Worm (Caenorhabditis elegans) whole organism, midembryonic: ENCODE measurements around the gene str-109.

Source experiments
- T22C8.4 ChIP-seq: fragments of 200-800 bp; sonication (Bioruptor generic); IDR thresholded peaks from 2 replicates; pipeline ENCODE4 v1.3.6; 2022; ENCODE audit warnings: missing genetic modification characterization, missing compliant biosample characterization
- cog-1 ChIP-seq: sonication (generic microtip); optimal IDR thresholded peaks from 2 replicates; lab custom pipeline; 2016; ENCODE audit warnings: missing genetic modification characterization, missing compliant biosample characterization
- flt-1 ChIP-seq: fragments of 200-800 bp; sonication (Bioruptor generic); IDR thresholded peaks from 2 replicates; pipeline ENCODE4 v1.3.6; 2022; ENCODE audit warnings: missing genetic modification characterization, missing compliant biosample characterization
- klf-2 ChIP-seq: fragments of 200-800 bp; sonication (Bioruptor generic); conservative IDR thresholded peaks from 2 replicates; pipeline ENCODE4 v1.3.6; 2022; ENCODE audit warnings: missing genetic modification reagents, missing genetic modification characterization, missing compliant biosample characterization
- med-1 ChIP-seq: sonication (generic microtip); optimal IDR thresholded peaks from 2 replicates; lab custom pipeline; 2017; ENCODE audit warnings: missing genetic modification characterization, mild to moderate bottlenecking, missing compliant biosample characterization, antibody characterized with exemption, missing genetic modification reagents; ENCODE audit not compliant: insufficient read depth
- ref-1 ChIP-seq: fragments of 200-800 bp; sonication (Bioruptor generic); conservative IDR thresholded peaks from 2 replicates; pipeline ENCODE4 v1.3.6; 2022; ENCODE audit warnings: missing genetic modification reagents, missing genetic modification characterization, missing compliant biosample characterization
- tab-1 ChIP-seq: fragments of 200-800 bp; sonication (Bioruptor generic); IDR thresholded peaks from 2 replicates; pipeline ENCODE4 v1.3.6; 2022; ENCODE audit warnings: missing genetic modification characterization, missing compliant biosample characterization
- ztf-23 ChIP-seq: fragments of 200-800 bp; sonication (Bioruptor generic); IDR thresholded peaks from 2 replicates; pipeline ENCODE4 v1.3.6; 2022; ENCODE audit warnings: missing genetic modification reagents, missing genetic modification characterization, missing compliant biosample characterization
- ztf-29 ChIP-seq: fragments of 200-800 bp; sonication (Bioruptor generic); IDR thresholded peaks from 2 replicates; pipeline ENCODE4 v1.3.6; 2022; ENCODE audit warnings: missing genetic modification reagents, missing genetic modification characterization, missing compliant biosample characterization

DNA sequence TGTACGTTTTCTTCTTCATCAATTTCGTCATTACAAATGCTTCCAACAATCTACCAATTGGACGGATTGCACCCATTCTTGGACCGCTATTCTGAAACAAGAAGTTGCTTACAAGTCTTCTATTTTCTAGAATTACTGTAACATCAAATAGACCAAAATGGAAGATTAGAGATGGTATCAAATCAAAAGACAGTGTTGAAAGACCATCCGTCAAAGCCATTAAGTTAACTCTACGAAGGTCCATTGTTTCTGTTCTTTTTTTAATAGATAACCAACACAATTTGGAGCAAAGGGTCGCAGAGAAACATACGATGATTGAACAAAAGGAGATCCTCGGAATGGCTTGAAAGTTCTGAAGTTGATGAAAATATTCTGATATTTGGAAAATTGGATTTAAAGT lies 17.0 kb downstream of the str-109 start:
- TF ChIP-seq flt-1 (GFP tag; lab: Robert Waterston, UW) (no peak), klf-2 (GFP tag; lab: Robert Waterston, UW) (no peak), med-1 (no peak), tab-1 (GFP tag; lab: Robert Waterston, UW) (no peak), ref-1 (GFP tag; lab: Robert Waterston, UW) (no peak), ztf-29 (GFP tag; lab: Robert Waterston, UW) (no peak), cog-1 (no peak), T22C8.4 (GFP tag; lab: Robert Waterston, UW) (no peak), ztf-23 (GFP tag; lab: Robert Waterston, UW) (no peak)
